Worm (Caenorhabditis elegans) whole organism, L4 larva: ENCODE results near the gene spat-2.

Experiments
- F37D6.2 ChIP-seq: sonication (generic microtip); optimal IDR thresholded peaks from 2 replicates; lab custom pipeline; 2016; ENCODE audit warnings: mild to moderate bottlenecking, missing genetic modification characterization, missing compliant biosample characterization
- ceh-82 ChIP-seq: sonication (generic microtip); optimal IDR thresholded peaks from 2 replicates; lab custom pipeline; 2017; ENCODE audit warnings: missing biosample characterization, missing genetic modification characterization
- dmd-6 ChIP-seq: fragments of 200-800 bp; sonication (Bioruptor generic); IDR thresholded peaks from 2 replicates; pipeline ENCODE4 v1.3.6; 2022; ENCODE audit warnings: missing genetic modification reagents, missing genetic modification characterization, missing compliant biosample characterization
- dpl-1 ChIP-seq: fragments of 150-350 bp; optimal IDR thresholded peaks from 2 replicates; lab custom pipeline; 2014; ENCODE audit warnings: missing biosample characterization, missing genetic modification reagents, missing genetic modification characterization
- dve-1 ChIP-seq: sonication (generic microtip); optimal IDR thresholded peaks from 2 replicates; lab custom pipeline; 2017; ENCODE audit warnings: antibody characterized with exemption, mild to moderate bottlenecking, missing genetic modification characterization, missing compliant biosample characterization; ENCODE audit not compliant: insufficient read depth
- madf-9 ChIP-seq: fragments of 200-800 bp; sonication (Bioruptor generic); conservative IDR thresholded peaks from 2 replicates; pipeline ENCODE4 v1.3.6; 2022; ENCODE audit warnings: missing genetic modification reagents, missing genetic modification characterization, missing compliant biosample characterization
- mep-1 ChIP-seq: fragments of 150-350 bp; sonication (generic microtip); optimal IDR thresholded peaks from 3 replicates; lab custom pipeline; 2014; ENCODE audit warnings: missing biosample characterization, missing genetic modification characterization
- nhr-10 ChIP-seq: fragments of 150-350 bp; optimal IDR thresholded peaks from 2 replicates; lab custom pipeline; 2014; ENCODE audit warnings: missing biosample characterization, missing genetic modification characterization
- nhr-102 ChIP-seq: sonication (generic microtip); optimal IDR thresholded peaks from 2 replicates; lab custom pipeline; 2016; ENCODE audit warnings: mild to moderate bottlenecking, missing genetic modification characterization, moderate library complexity, missing compliant biosample characterization
- nhr-237 ChIP-seq: sonication (generic microtip); optimal IDR thresholded peaks from 2 replicates; lab custom pipeline; 2017; ENCODE audit warnings: missing biosample characterization, missing genetic modification characterization
- nhr-41 ChIP-seq: fragments of 200-800 bp; sonication (Bioruptor generic); IDR thresholded peaks from 2 replicates; pipeline ENCODE4 v1.3.6; 2022; ENCODE audit warnings: missing genetic modification reagents, missing genetic modification characterization, missing compliant biosample characterization
- ztf-11 ChIP-seq: fragments of 150-350 bp; optimal IDR thresholded peaks from 2 replicates; lab custom pipeline; 2014; ENCODE audit warnings: missing biosample characterization, missing genetic modification characterization

- no peak for TF ChIP-seq F37D6.2 (tag; lab: Kevin White, UChicago)
- no peak for TF ChIP-seq madf-9 (GFP tag; lab: Robert Waterston, UW)
- TF ChIP-seq mep-1: no peak
- no peak for TF ChIP-seq ztf-11
- TF ChIP-seq ceh-82 (tag; lab: Kevin White, UChicago): no peak
- no peak for TF ChIP-seq nhr-102 (tag; lab: Kevin White, UChicago)
- TF ChIP-seq dpl-1 (GFP tag; lab: Kevin White, UChicago): no peak
- TF ChIP-seq nhr-41 (GFP tag; lab: Robert Waterston, UW): no peak
- no peak for TF ChIP-seq dve-1 (tag; lab: Kevin White, UChicago)
- no peak for TF ChIP-seq nhr-10 (tag; lab: Kevin White, UChicago)
- TF ChIP-seq dmd-6: no peak
- no peak for TF ChIP-seq nhr-237 (tag; lab: Kevin White, UChicago)
Measured at ce11 chrIII:11025138-11025537, 11.6 kb upstream of the spat-2 start.
